Worm (Caenorhabditis elegans): ENCODE results near the gene clec-224.

The clec-224 gene

DNA sequence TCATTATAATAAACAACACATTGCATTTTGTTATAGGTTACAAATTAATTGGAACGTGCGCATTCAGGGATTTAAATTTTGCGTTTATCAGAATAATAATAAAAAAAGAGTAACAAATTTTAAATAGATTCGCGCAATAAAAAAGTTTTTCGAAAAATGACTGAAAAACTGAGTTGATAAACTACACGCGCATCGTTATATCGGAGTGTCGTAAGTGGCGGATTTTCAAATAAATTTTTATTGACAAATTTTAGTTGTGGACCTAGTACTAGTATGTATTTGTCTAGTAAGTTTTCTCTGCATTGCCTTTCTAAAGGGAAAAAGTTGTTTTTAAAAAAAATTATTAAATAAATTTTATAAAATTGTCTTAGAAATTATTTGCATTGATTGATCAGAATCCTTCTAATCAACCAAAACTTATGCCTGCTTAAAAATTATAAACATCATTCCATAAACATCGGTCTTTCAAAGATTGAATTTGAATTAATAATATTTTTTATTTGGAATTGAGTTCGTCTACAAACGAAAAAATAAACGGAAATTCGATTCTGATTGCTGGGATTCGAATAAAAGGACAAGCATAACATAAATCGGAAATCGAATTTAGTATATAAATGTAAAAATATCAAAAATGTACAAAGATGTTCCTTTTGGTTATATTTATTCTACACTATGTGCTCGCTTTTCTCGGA, 5.2 kb upstream of the clec-224 start, which contains the start of gene srd-4:
TSS of gene srd-4 (plus strand) at position 642 of the 692 bp plus-strand sequence.
- TF ChIP-seq W03F9.2 (tag; optimal IDR thresholded peaks at IDR 0.05) (no peak), him-1 (tag; optimal IDR thresholded peaks at IDR 0.05) (no peak), dao-5 (tag; optimal IDR thresholded peaks at IDR 0.05) (no peak)

DNA sequence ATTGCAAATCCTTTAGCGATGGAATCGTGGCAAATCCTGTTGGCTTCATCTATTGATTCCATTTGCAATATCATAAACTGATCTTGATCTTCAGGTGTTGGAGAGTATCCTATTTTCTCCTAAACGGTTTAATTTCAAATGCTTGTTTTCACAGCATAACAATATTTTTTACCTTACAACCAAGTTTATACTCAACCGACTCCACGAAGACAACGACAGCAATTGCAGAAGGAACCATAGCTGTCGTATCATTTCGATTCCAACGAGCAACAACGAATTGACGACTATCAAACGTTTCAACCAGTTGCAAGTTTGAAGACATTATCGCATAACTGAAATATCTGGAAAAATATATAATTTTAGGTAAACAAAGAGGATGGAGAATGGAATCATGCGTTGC, 4.6 kb upstream of the clec-224 start, which contains the start of gene usip-1:
TSS of gene usip-1 (minus strand) at position 341 of the 400 bp plus-strand sequence.
- TF ChIP-seq W03F9.2 (tag; optimal IDR thresholded peaks at IDR 0.05) (no peak), him-1 (tag; optimal IDR thresholded peaks at IDR 0.05) (no peak), dao-5 (tag; optimal IDR thresholded peaks at IDR 0.05) (no peak)

ce11 chrV:12181310-12181709, 2.1 kb upstream of the clec-224 start, which contains the start of gene elpc-3:
Gene elpc-3 (minus strand): TSS chrV:12181410.
- TF ChIP-seq dao-5 (tag; optimal IDR thresholded peaks at IDR 0.05) = no peak
- no peak for TF ChIP-seq W03F9.2 (tag; optimal IDR thresholded peaks at IDR 0.05)
- no peak for TF ChIP-seq him-1 (tag; optimal IDR thresholded peaks at IDR 0.05)

- TF ChIP-seq W03F9.2 (tag; optimal IDR thresholded peaks at IDR 0.05) (no peak), him-1 (tag; optimal IDR thresholded peaks at IDR 0.05) (no peak), dao-5 (tag; optimal IDR thresholded peaks at IDR 0.05) (no peak)
These were observed 9.1 kb downstream of the clec-224 start, which contains the start of gene ZK863.1 for ce11 chrV:12170114-12170513. Gene ZK863.1 (minus strand): TSS chrV:12170214.

DNA sequence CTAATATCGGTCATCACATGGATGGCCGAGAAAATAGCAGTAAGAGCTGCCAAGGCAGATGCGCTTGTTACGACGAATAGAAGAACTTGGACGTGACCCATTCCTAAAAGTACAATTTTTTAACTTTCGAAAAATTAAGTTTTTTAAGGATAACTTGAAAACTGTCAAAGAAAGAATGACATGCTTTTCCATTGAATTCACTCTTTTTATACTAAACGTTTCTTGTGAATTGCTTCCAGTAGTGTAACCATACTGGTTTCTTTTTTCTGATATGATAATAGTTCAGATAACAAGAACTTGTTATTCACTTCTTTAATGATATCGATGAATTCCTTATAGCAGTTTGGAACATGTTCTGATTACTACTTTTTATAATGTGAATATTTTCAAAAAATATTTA, 11.6 kb downstream of the clec-224 start, which contains the start of gene col-37:
TSS of gene col-37 (minus strand) at position 101 of the 400 bp plus-strand sequence.
- TF ChIP-seq him-1 (tag; optimal IDR thresholded peaks at IDR 0.05) = no peak
- TF ChIP-seq W03F9.2 (tag; optimal IDR thresholded peaks at IDR 0.05) = no peak
- TF ChIP-seq dao-5 (tag; optimal IDR thresholded peaks at IDR 0.05) = no peak

- TF ChIP-seq him-1 (tag; optimal IDR thresholded peaks at IDR 0.05) (no peak), dao-5 (tag; optimal IDR thresholded peaks at IDR 0.05) (no peak)
These were observed 12.2 kb downstream of the clec-224 start for ce11 chrV:12167031-12167430.

DNA sequence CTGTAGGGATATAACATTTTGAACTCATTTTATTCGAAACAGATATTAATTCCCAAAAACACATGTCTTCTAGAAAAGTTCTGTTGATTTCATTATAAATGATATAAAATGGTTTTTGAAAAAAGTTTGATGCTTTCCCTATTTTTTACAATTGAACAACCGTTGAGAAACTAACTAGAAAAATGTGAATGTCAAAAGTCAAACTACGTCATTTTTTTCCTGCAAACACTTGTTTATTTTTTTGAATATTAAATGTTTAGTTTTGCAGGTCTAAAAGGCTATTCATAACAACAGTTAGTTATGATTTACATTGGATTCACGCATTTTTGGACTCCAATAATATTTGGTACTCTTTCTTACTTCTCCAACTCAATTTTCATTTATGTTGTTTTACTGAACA, 16.3 kb downstream of the clec-224 start, which contains the start of gene srj-4:
TSS of gene srj-4 (plus strand) at position 301 of the 400 bp plus-strand sequence.
- TF ChIP-seq W03F9.2 (tag; optimal IDR thresholded peaks at IDR 0.05) (no peak), him-1 (tag; optimal IDR thresholded peaks at IDR 0.05) (no peak), dao-5 (tag; optimal IDR thresholded peaks at IDR 0.05) (no peak)

ce11 chrV:12162220-12162619, 17.0 kb downstream of the clec-224 start, which contains the start of gene C27A7.5:
Gene C27A7.5 (minus strand): TSS chrV:12162320.
- TF ChIP-seq dao-5 (tag; optimal IDR thresholded peaks at IDR 0.05) = no peak
- TF ChIP-seq him-1 (tag; optimal IDR thresholded peaks at IDR 0.05) = no peak
- TF ChIP-seq W03F9.2 (tag; optimal IDR thresholded peaks at IDR 0.05) = no peak

DNA sequence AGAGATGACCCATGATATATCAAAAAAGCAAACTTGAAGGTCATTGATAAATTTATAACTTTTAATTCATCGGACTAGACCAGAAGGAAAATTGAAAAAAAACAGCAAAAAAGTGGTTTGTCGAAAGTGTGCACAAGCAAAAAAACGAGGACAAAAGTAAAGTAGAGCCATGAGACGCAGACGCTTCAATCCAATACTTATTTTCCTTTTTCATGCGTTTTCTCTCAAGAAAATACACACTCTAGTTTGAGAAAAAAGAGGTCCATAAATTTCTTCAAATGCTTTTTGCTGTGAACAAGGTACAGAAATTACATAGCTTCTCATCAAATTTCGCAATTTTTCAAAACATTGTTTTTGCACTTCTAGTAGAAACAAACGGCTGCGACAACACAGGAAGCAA, 18.1 kb downstream of the clec-224 start:
- TF ChIP-seq dao-5 (tag; optimal IDR thresholded peaks at IDR 0.05) = no peak
- TF ChIP-seq W03F9.2 (tag; optimal IDR thresholded peaks at IDR 0.05) = no peak
- TF ChIP-seq him-1 (tag; optimal IDR thresholded peaks at IDR 0.05) = no peak

DNA sequence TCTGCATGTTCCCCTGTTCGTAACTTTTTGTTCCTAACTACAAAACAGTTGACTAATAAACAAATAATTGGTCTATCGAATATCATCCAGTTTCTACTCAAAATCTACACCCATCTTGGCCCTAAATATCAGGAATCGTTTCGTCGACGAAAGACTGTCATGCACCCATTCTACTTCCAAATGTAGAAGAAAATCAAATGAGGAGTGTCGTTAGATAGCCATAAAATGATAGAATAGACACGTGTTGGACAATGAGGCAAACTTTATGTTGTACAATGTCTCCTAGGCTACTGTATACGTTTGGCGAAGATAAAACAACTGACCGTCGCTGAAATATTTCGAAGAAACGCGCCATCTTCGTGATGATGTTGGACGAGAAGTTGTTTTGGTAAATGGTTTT, 19.3 kb downstream of the clec-224 start:
- TF ChIP-seq W03F9.2 (tag; optimal IDR thresholded peaks at IDR 0.05) = no peak

- no peak for TF ChIP-seq W03F9.2 (tag; optimal IDR thresholded peaks at IDR 0.05)
- TF ChIP-seq dao-5 (tag; optimal IDR thresholded peaks at IDR 0.05) = no peak
- no peak for TF ChIP-seq him-1 (tag; optimal IDR thresholded peaks at IDR 0.05)
These were observed 20.9 kb downstream of the clec-224 start for ce11 chrV:12158377-12158776.

- TF ChIP-seq him-1 (tag; optimal IDR thresholded peaks at IDR 0.05) = no peak
- no peak for TF ChIP-seq W03F9.2 (tag; optimal IDR thresholded peaks at IDR 0.05)
- TF ChIP-seq dao-5 (tag; optimal IDR thresholded peaks at IDR 0.05) = no peak
These were observed 24.7 kb downstream of the clec-224 start, which contains the start of gene C27A7.9 for ce11 chrV:12154554-12154953. Gene C27A7.9 (minus strand): TSS chrV:12154654.

DNA sequence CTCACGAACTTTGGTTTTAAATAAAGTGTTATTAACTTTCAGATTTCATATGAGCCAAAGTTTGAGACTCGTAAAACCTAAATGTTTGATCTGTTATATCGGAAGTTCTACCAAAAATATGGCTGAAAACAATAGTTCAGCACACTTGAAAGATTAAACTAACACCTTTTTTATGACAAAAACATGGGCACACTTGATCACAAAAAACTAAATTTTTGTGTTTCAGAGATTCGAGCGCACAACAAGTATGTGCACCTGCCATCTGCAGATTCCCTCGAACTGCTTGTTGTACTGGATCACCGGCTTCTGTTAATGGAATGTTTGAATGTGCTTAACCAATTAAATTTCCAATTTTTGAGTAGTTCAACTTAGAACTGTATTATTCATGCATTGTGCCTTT, 25.5 kb downstream of the clec-224 start:
- TF ChIP-seq W03F9.2 (tag; optimal IDR thresholded peaks at IDR 0.05) = no peak
- no peak for TF ChIP-seq him-1 (tag; optimal IDR thresholded peaks at IDR 0.05)
- TF ChIP-seq dao-5 (tag; optimal IDR thresholded peaks at IDR 0.05) = no peak

DNA sequence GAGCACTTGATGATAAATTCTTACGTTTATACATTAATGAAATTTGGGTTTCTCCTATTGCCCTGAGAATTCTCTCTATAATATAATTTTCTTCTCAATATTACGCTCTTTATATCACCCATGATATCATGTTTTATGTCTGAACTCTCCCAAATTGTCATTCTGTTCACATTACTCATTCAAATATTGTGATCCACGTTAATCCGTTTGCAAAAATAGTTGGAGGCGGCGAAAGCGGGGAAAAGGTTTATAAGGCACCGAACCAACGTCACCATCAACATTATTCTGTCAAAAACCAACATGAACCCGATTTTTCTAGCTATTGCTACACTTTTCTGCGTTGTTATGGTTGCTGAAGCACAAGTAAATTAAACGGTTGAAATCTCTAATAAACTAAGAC, 26.4 kb downstream of the clec-224 start, which contains the start of gene C27A7.8:
TSS of gene C27A7.8 (plus strand) at position 301 of the 400 bp plus-strand sequence.
- TF ChIP-seq dao-5 (tag; optimal IDR thresholded peaks at IDR 0.05) (no peak), him-1 (tag; optimal IDR thresholded peaks at IDR 0.05) (no peak), W03F9.2 (tag; optimal IDR thresholded peaks at IDR 0.05) (no peak)
